Worm (Caenorhabditis elegans): Measurements from ENCODE around the gene F25G6.9.

DNA sequence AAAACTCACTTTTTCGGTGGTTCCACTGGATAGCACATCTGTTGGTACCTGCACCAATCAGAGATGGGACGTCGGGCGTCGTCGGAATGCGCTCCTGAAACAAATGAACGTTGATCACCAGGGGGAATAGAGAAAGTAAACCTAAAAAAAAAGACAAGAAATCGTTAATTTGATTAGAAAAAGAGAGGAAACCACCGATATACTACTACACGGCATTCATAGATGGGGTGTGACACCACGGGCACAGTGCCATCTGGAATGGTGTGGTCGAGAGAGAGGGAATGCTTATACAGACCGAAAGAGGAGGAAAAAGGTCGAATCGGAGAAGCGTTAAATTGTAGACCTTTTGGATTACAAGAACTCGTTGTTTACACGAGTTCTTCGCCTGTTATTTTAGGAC lies 18.3 kb upstream of the F25G6.9 start, which contains the start of gene C10B5.3:
- TF ChIP-seq ces-1 (GFP tag; optimal IDR thresholded peaks at IDR 0.05): no peak
- no peak for TF ChIP-seq nhr-12 (tag; optimal IDR thresholded peaks at IDR 0.05)
- no peak for TF ChIP-seq ztf-11 (tag; optimal IDR thresholded peaks at IDR 0.05)
- no peak for TF ChIP-seq ceh-39 (tag; optimal IDR thresholded peaks at IDR 0.05)
- no peak for TF ChIP-seq lin-13 (tag; optimal IDR thresholded peaks at IDR 0.05)

All from whole organism, mixed stage, embryonic.